Worm (Caenorhabditis elegans): ENCODE measurements around the gene C07D8.6.
"Not testable (repeated sequence)": the region's sequence is repeated elsewhere in the genome, so short reads cannot be mapped to it uniquely, and the experiment has no call there.

C07D8.6 gene

ce11 chrX:7334302-7334724, 7.0 kb upstream of the C07D8.6 start, which contains the start of gene epg-7 (continued):
- no peak for TF ChIP-seq F39B2.1 (GFP tag; IDR thresholded peaks at IDR 0.05)

- TF ChIP-seq efl-1 (GFP tag; optimal IDR thresholded peaks at IDR 0.05) (peak; percentile 70), madf-8 (GFP tag; conservative IDR thresholded peaks at IDR 0.05) (peak; percentile 23; the same call in 1 of the 2 replicates), madf-6 (GFP tag; IDR thresholded peaks at IDR 0.05) (peak; percentile 63), dpl-1 (GFP tag; optimal IDR thresholded peaks at IDR 0.05) (peak; percentile 3), rcor-1 (GFP tag; IDR thresholded peaks at IDR 0.05) (0 out of 2 replicates have a peak, but pooled peaks have one; percentile 23), F37B4.10 (GFP tag; IDR thresholded peaks at IDR 0.05) (no peak), hlh-26 (GFP tag; conservative IDR thresholded peaks at IDR 0.05) (no peak), F22D6.2 (tag; optimal IDR thresholded peaks at IDR 0.05) (no peak)
These were observed 915 bp upstream of the C07D8.6 start for ce11 chrX:7340394-7340793.

ce11 chrX:7343218-7343617, 1.9 kb downstream of the C07D8.6 start:
- TF ChIP-seq nhr-80 (tag; optimal IDR thresholded peaks at IDR 0.05) (peak; percentile 19), pha-4 (tag; optimal IDR thresholded peaks at IDR 0.05) (no peak)

- TF ChIP-seq attf-6 (GFP tag; IDR thresholded peaks at IDR 0.05) = no peak
These were observed 2.4 kb downstream of the C07D8.6 start, which contains the start of gene C07D8.5 for ce11 chrX:7343747-7344146. C07D8.5 (plus strand) TSS chrX:7344047.

ce11 chrX:7365267-7365666, 24.0 kb downstream of the C07D8.6 start, which contains the start of gene C56G3.2:
C56G3.2 (plus strand) TSS chrX:7365567.
- TF ChIP-seq mel-28 (tag; optimal IDR thresholded peaks at IDR 0.05; ENCODE audit: borderline replicate concordance); attf-3 (GFP tag; conservative IDR thresholded peaks at IDR 0.05); tbp1 (GFP tag; optimal IDR thresholded peaks at IDR 0.05): not testable (repeated sequence)

ce11 chrX:7369770-7370169, 28.5 kb downstream of the C07D8.6 start:
- TF ChIP-seq snpc-1.1 (tag; optimal IDR thresholded peaks at IDR 0.05; ENCODE audit: insufficient read depth) (no peak), hsf-1 (GFP tag; IDR thresholded peaks at IDR 0.05) (no peak), B0261.1 (tag; optimal IDR thresholded peaks at IDR 0.05) (no peak), bed-1 (GFP tag; IDR thresholded peaks at IDR 0.05) (no peak), lin-54 (GFP tag; optimal IDR thresholded peaks at IDR 0.05) (no peak), egl-44 (GFP tag; IDR thresholded peaks at IDR 0.05) (no peak), unc-130 (GFP tag; optimal IDR thresholded peaks at IDR 0.05) (no peak), F52B5.7 (tag; optimal IDR thresholded peaks at IDR 0.05) (no peak), lin-26 (GFP tag; IDR thresholded peaks at IDR 0.05) (no peak), madf-8 (GFP tag; conservative IDR thresholded peaks at IDR 0.05) (no peak), T26A5.8 (tag; optimal IDR thresholded peaks at IDR 0.05) (no peak), B0019.2 (GFP tag; conservative IDR thresholded peaks at IDR 0.05) (no peak), let-526 (GFP tag; IDR thresholded peaks at IDR 0.05) (no peak), die-1 (tag; optimal IDR thresholded peaks at IDR 0.05) (no peak), zim-3 (tag; optimal IDR thresholded peaks at IDR 0.05) (no peak), pbrm-1 (GFP tag; IDR thresholded peaks at IDR 0.05) (no peak)
